Worm (Caenorhabditis elegans) whole organism, early embryonic: ENCODE data around the gene D1044.1.

Experiments
- B0310.2 ChIP-seq: sonication (generic microtip); optimal IDR thresholded peaks from 2 replicates; lab custom pipeline; 2016; ENCODE audit warnings: mild to moderate bottlenecking, missing genetic modification characterization, missing compliant biosample characterization
- F13C5.2 ChIP-seq: sonication (generic microtip); optimal IDR thresholded peaks from 2 replicates; lab custom pipeline; 2017; ENCODE audit warnings: mild to moderate bottlenecking, missing genetic modification characterization, inconsistent platforms, missing compliant biosample characterization
- aly-1 ChIP-seq: sonication (generic microtip); optimal IDR thresholded peaks from 2 replicates; lab custom pipeline; 2016; ENCODE audit warnings: missing genetic modification characterization, missing compliant biosample characterization
- ama-1 ChIP-seq: fragments of 150-350 bp; optimal IDR thresholded peaks from 2 replicates; lab custom pipeline; 2014
- ceh-13 ChIP-seq: fragments of 200-800 bp; sonication (Bioruptor generic); optimal IDR thresholded peaks from 2 replicates; lab custom pipeline; 2018; ENCODE audit warnings: mild to moderate bottlenecking, missing genetic modification characterization, missing compliant biosample characterization
- ceh-36 ChIP-seq: sonication (generic microtip); optimal IDR thresholded peaks from 2 replicates; lab custom pipeline; 2016; ENCODE audit warnings: missing genetic modification characterization, inconsistent platforms, missing compliant biosample characterization
- ets-7 ChIP-seq: sonication (generic microtip); optimal IDR thresholded peaks from 2 replicates; lab custom pipeline; 2016; ENCODE audit warnings: missing genotype, missing genetic modification characterization, missing compliant biosample characterization
- flt-1 ChIP-seq: fragments of 200-800 bp; sonication (Bioruptor generic); IDR thresholded peaks from 2 replicates; pipeline ENCODE4 v1.3.6; 2022; ENCODE audit warnings: missing genetic modification characterization, missing compliant biosample characterization
- hmbx-1 ChIP-seq: sonication (generic microtip); optimal IDR thresholded peaks from 2 replicates; lab custom pipeline; 2016; ENCODE audit warnings: mild to moderate bottlenecking, missing genetic modification characterization, missing compliant biosample characterization
- hmg-4 ChIP-seq: fragments of 200-800 bp; sonication (Bioruptor generic); optimal IDR thresholded peaks from 2 replicates; lab custom pipeline; 2018; ENCODE audit warnings: mild to moderate bottlenecking, missing genetic modification characterization, missing compliant biosample characterization
- hnd-1 ChIP-seq: sonication (generic microtip); optimal IDR thresholded peaks from 2 replicates; lab custom pipeline; 2016; ENCODE audit warnings: missing genetic modification characterization, missing compliant biosample characterization
- pes-1 ChIP-seq: fragments of 200-800 bp; sonication (Bioruptor generic); IDR thresholded peaks from 2 replicates; pipeline ENCODE4 v1.3.6; 2022; ENCODE audit warnings: missing genetic modification reagents, missing genetic modification characterization, missing compliant biosample characterization
- scrt-1 ChIP-seq: fragments of 200-800 bp; sonication (Bioruptor generic); IDR thresholded peaks from 2 replicates; pipeline ENCODE4 v1.3.6; 2022; ENCODE audit warnings: missing genetic modification characterization, missing compliant biosample characterization
- sea-1 ChIP-seq: fragments of 200-800 bp; sonication (Bioruptor generic); conservative IDR thresholded peaks from 2 replicates; pipeline ENCODE4 v1.3.6; 2022; ENCODE audit warnings: missing genetic modification characterization, missing compliant biosample characterization
- tbx-11 ChIP-seq: fragments of 200-800 bp; sonication (Bioruptor generic); IDR thresholded peaks from 2 replicates; pipeline ENCODE4 v1.3.6; 2022; ENCODE audit warnings: missing genetic modification characterization, missing compliant biosample characterization
- tbx-37 ChIP-seq: fragments of 200-800 bp; sonication (Bioruptor generic); conservative IDR thresholded peaks from 2 replicates; pipeline ENCODE4 v1.3.6; 2022; ENCODE audit warnings: missing genetic modification reagents, missing genetic modification characterization, missing compliant biosample characterization
- tra-4 ChIP-seq: sonication (generic microtip); optimal IDR thresholded peaks from 2 replicates; lab custom pipeline; 2017; ENCODE audit warnings: missing genetic modification characterization, missing compliant biosample characterization

Gene D1044.1

DNA sequence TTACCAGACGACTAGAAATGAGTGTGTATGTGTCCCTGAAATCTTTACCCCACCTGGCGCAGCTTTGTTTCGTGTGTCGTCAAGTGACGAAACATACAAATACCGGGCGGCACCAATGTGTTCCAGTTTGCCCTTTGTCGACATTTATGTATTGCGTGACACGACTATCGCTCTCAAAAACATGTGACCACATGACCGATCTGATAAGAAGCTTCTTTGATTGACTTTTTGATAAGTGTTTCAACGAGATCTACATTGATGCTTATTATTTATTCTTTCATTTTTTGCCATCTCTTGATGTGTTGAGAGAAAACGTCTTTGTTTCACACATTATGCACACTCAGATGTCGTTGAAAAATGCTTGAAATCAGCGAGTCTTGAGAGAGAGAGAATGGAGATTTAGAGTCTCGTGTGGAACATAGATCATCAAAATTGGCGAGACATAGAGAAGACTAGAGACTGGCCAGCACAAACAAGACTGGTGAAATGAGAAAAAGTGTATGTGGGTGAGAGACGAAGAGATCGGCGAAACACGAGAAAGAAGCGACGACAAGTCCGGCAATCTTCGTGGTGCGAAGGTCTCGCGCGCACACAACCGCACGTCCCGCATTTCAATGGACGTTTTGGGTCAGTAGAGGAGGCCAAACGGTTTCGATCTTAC, 41.0 kb upstream of the D1044.1 start:
- TF ChIP-seq hmg-4 (GFP tag; lab: Kevin White, UChicago) = no peak
- TF ChIP-seq F13C5.2 (tag; lab: Kevin White, UChicago) = no peak
- no peak for TF ChIP-seq tbx-11 (GFP tag; lab: Robert Waterston, UW)
- no peak for TF ChIP-seq ets-7
- no peak for TF ChIP-seq ceh-36
- TF ChIP-seq flt-1 (GFP tag; lab: Robert Waterston, UW) = no peak
- no peak for TF ChIP-seq tbx-37 (GFP tag; lab: Robert Waterston, UW)
- TF ChIP-seq pes-1 (GFP tag; lab: Robert Waterston, UW) = no peak

DNA sequence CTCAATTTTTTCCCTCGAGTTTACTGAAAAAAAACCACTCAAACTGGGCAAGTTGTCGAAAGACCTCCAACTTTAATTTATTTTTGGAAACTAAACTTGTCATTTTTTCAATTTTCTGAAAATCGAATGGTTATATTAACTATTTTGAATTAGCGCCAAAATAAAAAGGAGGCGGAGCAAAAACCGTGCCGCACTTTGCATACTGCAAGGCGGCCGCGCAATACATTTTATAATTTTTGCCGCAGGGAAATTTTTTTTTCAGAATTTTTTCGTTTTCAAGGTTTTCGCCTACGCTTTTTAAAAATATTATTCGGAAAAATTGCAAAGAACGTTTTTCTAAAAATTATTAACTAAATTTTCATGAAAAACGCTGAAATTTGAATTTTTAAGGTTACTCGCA, 40.4 kb upstream of the D1044.1 start:
- TF ChIP-seq B0310.2 (tag; lab: Kevin White, UChicago) = no peak
- TF ChIP-seq hmg-4 (GFP tag; lab: Kevin White, UChicago) = no peak
- TF ChIP-seq ceh-13 (GFP tag; lab: Kevin White, UChicago) = no peak
- no peak for TF ChIP-seq scrt-1 (GFP tag; lab: Robert Waterston, UW)
- TF ChIP-seq ets-7 = no peak
- no peak for TF ChIP-seq sea-1
- TF ChIP-seq tbx-37 (GFP tag; lab: Robert Waterston, UW) = no peak
- TF ChIP-seq ceh-36 = no peak
- TF ChIP-seq pes-1 (GFP tag; lab: Robert Waterston, UW) = no peak
- TF ChIP-seq ama-1 (lab: Kevin White, UChicago) = no peak
- no peak for TF ChIP-seq tra-4 (tag; lab: Kevin White, UChicago)
- no peak for TF ChIP-seq hnd-1
- TF ChIP-seq hmbx-1 (tag; lab: Kevin White, UChicago) = no peak

- TF ChIP-seq hmg-4 (GFP tag; lab: Kevin White, UChicago) (no peak), aly-1 (tag; lab: Kevin White, UChicago) (no peak), sea-1 (no peak), hmbx-1 (tag; lab: Kevin White, UChicago) (no peak), ceh-13 (GFP tag; lab: Kevin White, UChicago) (no peak), scrt-1 (GFP tag; lab: Robert Waterston, UW) (no peak), tra-4 (tag; lab: Kevin White, UChicago) (no peak), flt-1 (GFP tag; lab: Robert Waterston, UW) (no peak), ceh-36 (no peak)
These were observed 39.9 kb upstream of the D1044.1 start for ce11 chrIII:5504164-5504563.

DNA sequence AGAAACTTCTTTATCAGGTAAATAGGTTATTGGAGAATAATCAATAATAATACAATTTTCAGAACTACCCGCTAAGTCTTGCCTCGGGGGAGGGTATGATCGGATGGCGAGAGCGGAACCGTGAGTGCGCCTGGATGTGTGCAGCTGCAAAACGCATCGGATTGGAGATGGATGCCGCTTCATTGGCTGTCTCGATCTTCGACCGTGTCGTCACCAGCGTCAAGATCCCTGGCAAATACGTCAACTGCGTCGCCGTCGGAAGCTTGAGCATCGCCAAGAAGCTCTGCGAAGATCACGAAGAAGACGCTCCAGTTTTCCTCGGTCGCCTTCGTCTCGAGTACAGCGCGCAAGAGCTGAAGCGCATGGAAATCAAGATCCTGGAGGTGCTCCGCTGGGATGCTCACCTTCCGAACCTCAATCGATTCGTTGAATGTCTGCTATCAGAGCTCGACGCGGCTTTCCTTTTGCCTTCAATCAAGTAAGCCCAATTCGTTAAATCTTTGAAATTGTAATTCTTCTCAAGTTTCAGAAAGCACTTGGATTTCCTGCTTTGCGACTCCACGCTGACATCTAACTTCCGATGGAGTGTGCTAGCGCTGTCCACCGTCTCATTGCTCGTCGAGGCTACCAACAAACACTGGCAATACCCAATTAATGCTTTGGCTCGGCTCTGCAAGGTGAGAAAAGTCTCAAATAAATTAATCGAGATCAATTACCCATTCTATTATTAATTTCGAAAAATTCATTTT, 39.2 kb upstream of the D1044.1 start:
- TF ChIP-seq hmg-4 (GFP tag; lab: Kevin White, UChicago) (no peak), ets-7 (no peak), tbx-37 (GFP tag; lab: Robert Waterston, UW) (no peak), F13C5.2 (tag; lab: Kevin White, UChicago) (no peak), aly-1 (tag; lab: Kevin White, UChicago) (no peak), ceh-13 (GFP tag; lab: Kevin White, UChicago) (no peak), tra-4 (tag; lab: Kevin White, UChicago) (no peak), ceh-36 (no peak), hmbx-1 (tag; lab: Kevin White, UChicago) (no peak), hnd-1 (no peak), tbx-11 (GFP tag; lab: Robert Waterston, UW) (no peak), ama-1 (lab: Kevin White, UChicago) (no peak)

DNA sequence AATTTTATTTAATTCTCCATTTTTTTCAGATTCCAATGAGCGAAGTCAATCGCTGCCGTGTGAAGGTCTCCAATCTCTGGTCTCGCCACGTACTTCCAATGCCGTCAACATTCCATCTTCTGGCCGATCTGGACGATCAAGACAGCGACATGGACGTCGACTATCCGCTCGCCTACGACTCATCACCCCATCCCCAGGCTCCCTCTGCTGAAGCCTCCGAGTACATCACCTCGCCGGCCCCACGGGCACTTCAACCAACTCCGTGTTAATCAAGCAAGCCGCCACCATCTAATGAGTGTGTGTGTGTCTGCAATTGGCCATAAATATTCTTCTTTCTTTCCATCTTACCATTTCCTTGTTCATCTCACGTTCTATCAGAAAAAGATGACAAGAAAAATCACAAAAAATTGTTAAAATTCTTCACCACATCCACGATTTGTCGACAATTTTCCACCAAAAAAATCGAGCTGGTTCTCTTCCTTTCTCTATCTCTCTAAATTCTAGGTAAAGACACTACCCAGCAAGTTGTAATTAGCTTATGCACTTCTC, 38.5 kb upstream of the D1044.1 start:
- TF ChIP-seq tbx-37 (GFP tag; lab: Robert Waterston, UW) (no peak), B0310.2 (tag; lab: Kevin White, UChicago) (no peak), sea-1 (no peak), ets-7 (no peak), F13C5.2 (tag; lab: Kevin White, UChicago) (no peak), ceh-13 (GFP tag; lab: Kevin White, UChicago) (no peak), aly-1 (tag; lab: Kevin White, UChicago) (no peak), ama-1 (lab: Kevin White, UChicago) (no peak), tra-4 (tag; lab: Kevin White, UChicago) (no peak), ceh-36 (no peak), hmg-4 (GFP tag; lab: Kevin White, UChicago) (no peak), tbx-11 (GFP tag; lab: Robert Waterston, UW) (no peak), scrt-1 (GFP tag; lab: Robert Waterston, UW) (no peak), hmbx-1 (tag; lab: Kevin White, UChicago) (no peak), hnd-1 (no peak), flt-1 (GFP tag; lab: Robert Waterston, UW) (no peak)

DNA sequence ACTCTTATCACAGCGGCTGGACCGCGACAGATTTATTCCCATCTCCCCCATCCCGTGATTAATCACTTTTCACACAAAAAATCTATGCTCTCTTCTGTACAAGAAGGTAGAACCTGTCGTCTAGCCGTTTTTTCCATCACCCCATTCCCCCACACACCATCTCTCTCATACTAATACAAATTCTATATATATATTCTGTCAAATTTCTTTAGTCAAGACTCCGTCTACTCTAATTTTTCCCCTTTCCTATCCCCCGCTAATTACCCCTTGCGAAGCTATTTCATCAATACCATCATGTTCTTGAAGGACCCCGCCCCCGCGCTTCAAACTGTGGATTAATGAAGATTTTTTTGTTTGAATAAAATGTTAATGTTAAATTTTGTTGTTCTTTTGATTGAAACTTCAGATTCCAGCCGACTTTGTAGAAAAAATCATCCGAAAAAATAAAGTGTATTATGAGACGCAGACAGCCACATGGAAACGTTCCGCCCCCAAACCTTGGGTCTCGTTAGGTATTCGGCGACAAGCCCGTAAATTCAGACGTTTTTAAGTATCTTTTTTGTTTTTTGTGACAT, 38.0 kb upstream of the D1044.1 start:
- TF ChIP-seq sea-1 (no peak), tra-4 (tag; lab: Kevin White, UChicago) (no peak), scrt-1 (GFP tag; lab: Robert Waterston, UW) (no peak)

- TF ChIP-seq hmbx-1 (tag; lab: Kevin White, UChicago) = no peak
- no peak for TF ChIP-seq F13C5.2 (tag; lab: Kevin White, UChicago)
- TF ChIP-seq ceh-13 (GFP tag; lab: Kevin White, UChicago) = no peak
- TF ChIP-seq aly-1 (tag; lab: Kevin White, UChicago) = no peak
- no peak for TF ChIP-seq tbx-11 (GFP tag; lab: Robert Waterston, UW)
- TF ChIP-seq ama-1 (lab: Kevin White, UChicago) = no peak
- no peak for TF ChIP-seq tbx-37 (GFP tag; lab: Robert Waterston, UW)
- TF ChIP-seq hmg-4 (GFP tag; lab: Kevin White, UChicago) = no peak
- TF ChIP-seq hnd-1 = no peak
- TF ChIP-seq scrt-1 (GFP tag; lab: Robert Waterston, UW) = no peak
- no peak for TF ChIP-seq tra-4 (tag; lab: Kevin White, UChicago)
- TF ChIP-seq B0310.2 (tag; lab: Kevin White, UChicago) = no peak
- TF ChIP-seq ceh-36 = no peak
- no peak for TF ChIP-seq sea-1
- no peak for TF ChIP-seq pes-1 (GFP tag; lab: Robert Waterston, UW)
- no peak for TF ChIP-seq flt-1 (GFP tag; lab: Robert Waterston, UW)
- no peak for TF ChIP-seq ets-7
These were observed 37.2 kb upstream of the D1044.1 start for ce11 chrIII:5506936-5507335.
